Worm (Caenorhabditis elegans): Measurements from ENCODE around the gene math-28.

math-28 gene

ce11 chrII:1808217-1808616, 45.0 kb downstream of the math-28 start, which contains the start of gene C08F1.8:
TSS of gene C08F1.8 (minus strand) at chrII:1808317.
- TF ChIP-seq mep-1 (tag; optimal IDR thresholded peaks at IDR 0.05) (no peak), lsy-2 (tag; optimal IDR thresholded peaks at IDR 0.05) (no peak), duxl-1 (tag; optimal IDR thresholded peaks at IDR 0.05; ENCODE audit: poor library complexity) (no peak), nhr-25 (tag; optimal IDR thresholded peaks at IDR 0.05; ENCODE audit: borderline replicate concordance, insufficient read depth) (no peak), mxl-2 (GFP tag; conservative IDR thresholded peaks at IDR 0.05) (no peak), dmd-8 (GFP tag; IDR thresholded peaks at IDR 0.05) (no peak), nhr-41 (GFP tag; IDR thresholded peaks at IDR 0.05) (no peak), pqm-1 (tag; optimal IDR thresholded peaks at IDR 0.05) (no peak), unc-39 (tag; optimal IDR thresholded peaks at IDR 0.05) (no peak), nhr-237 (tag; optimal IDR thresholded peaks at IDR 0.05) (no peak), mdl-1 (tag; optimal IDR thresholded peaks at IDR 0.05) (no peak), lin-38 (GFP tag; IDR thresholded peaks at IDR 0.05) (no peak)

- TF ChIP-seq hmg-1.1 (GFP tag; IDR thresholded peaks at IDR 0.05) (no peak), lin-15B (tag; optimal IDR thresholded peaks at IDR 0.05) (no peak), hlh-11 (tag; optimal IDR thresholded peaks at IDR 0.05) (no peak), nhr-48 (tag; optimal IDR thresholded peaks at IDR 0.05) (no peak), tra-1 (GFP tag; IDR thresholded peaks at IDR 0.05) (no peak), dmd-8 (GFP tag; IDR thresholded peaks at IDR 0.05) (no peak), daf-12 (tag; optimal IDR thresholded peaks at IDR 0.05) (no peak), madf-9 (GFP tag; conservative IDR thresholded peaks at IDR 0.05) (no peak), ZK337.2 (GFP tag; IDR thresholded peaks at IDR 0.05) (no peak), lim-7 (GFP tag; IDR thresholded peaks at IDR 0.05) (no peak), nhr-237 (tag; optimal IDR thresholded peaks at IDR 0.05) (no peak), nhr-28 (tag; optimal IDR thresholded peaks at IDR 0.05) (no peak), F37D6.2 (tag; optimal IDR thresholded peaks at IDR 0.05) (no peak), nhr-41 (GFP tag; IDR thresholded peaks at IDR 0.05) (no peak), set-16 (GFP tag; IDR thresholded peaks at IDR 0.05) (no peak), gei-8 (GFP tag; optimal IDR thresholded peaks at IDR 0.05) (no peak), nhr-76 (tag; optimal IDR thresholded peaks at IDR 0.05) (no peak), dmd-6 (GFP tag; IDR thresholded peaks at IDR 0.05) (no peak), ceh-62 (tag; optimal IDR thresholded peaks at IDR 0.05) (no peak)
Measured at ce11 chrII:1816053-1816452, 52.9 kb downstream of the math-28 start.
